Worm (Caenorhabditis elegans) whole organism, L4/young adult: Measurements from ENCODE around the gene cpna-3.

ENCODE experiments used
- W03F9.2 ChIP-seq: fragments of 150-350 bp; optimal IDR thresholded peaks from 2 replicates; lab custom pipeline; 2014; ENCODE audit warnings: missing biosample characterization, missing genetic modification characterization
- dao-5 ChIP-seq: sonication (generic microtip); optimal IDR thresholded peaks from 2 replicates; lab custom pipeline; 2016; ENCODE audit warnings: missing genotype, missing genetic modification characterization, moderate library complexity, missing compliant biosample characterization

DNA sequence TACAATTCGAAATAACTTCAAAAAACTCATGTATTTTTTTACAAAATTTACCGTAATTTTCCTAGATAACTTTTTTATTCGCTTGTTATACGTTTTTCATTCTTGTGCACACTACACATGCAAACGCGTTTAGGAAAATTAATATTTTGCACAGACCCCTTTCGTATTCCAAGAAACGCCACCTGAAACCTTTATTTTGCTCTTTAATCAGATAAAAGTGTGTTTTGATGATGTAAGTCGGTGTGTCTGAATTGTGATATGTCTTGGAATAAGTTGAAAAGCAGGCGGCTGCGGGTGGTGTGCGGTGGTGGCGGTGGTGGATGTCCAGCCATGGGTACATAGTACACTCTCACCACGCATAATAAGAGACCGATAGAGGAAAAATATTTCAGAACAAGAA, 43.2 kb upstream of the cpna-3 start:
- TF ChIP-seq W03F9.2 (tag; lab: Kevin White, UChicago) (no peak), dao-5 (no peak)
